Worm (Caenorhabditis elegans) whole organism, L1 larva: ENCODE results near the gene Y4C6B.1.

Experiments
- C04F5.9 ChIP-seq: sonication (generic microtip); optimal IDR thresholded peaks from 2 replicates; lab custom pipeline; 2016; ENCODE audit warnings: missing genetic modification characterization, missing compliant biosample characterization
- C16A3.4 ChIP-seq: fragments of 150-350 bp; optimal IDR thresholded peaks from 2 replicates; lab custom pipeline; 2014; ENCODE audit warnings: missing biosample characterization, missing genetic modification characterization
- C34B4.2 ChIP-seq: sonication (generic microtip); optimal IDR thresholded peaks from 2 replicates; lab custom pipeline; 2017; ENCODE audit warnings: mild to moderate bottlenecking, missing genetic modification characterization, missing compliant biosample characterization
- F16B12.6 ChIP-seq: fragments of 150-350 bp; optimal IDR thresholded peaks from 2 replicates; lab custom pipeline; 2014; ENCODE audit warnings: missing biosample characterization, missing genetic modification characterization
- aha-1 ChIP-seq: fragments of 150-350 bp; optimal IDR thresholded peaks from 2 replicates; lab custom pipeline; 2014; ENCODE audit warnings: missing biosample characterization, missing genetic modification characterization
- aly-2 ChIP-seq: fragments of 150-350 bp; optimal IDR thresholded peaks from 2 replicates; lab custom pipeline; 2014; ENCODE audit warnings: missing biosample characterization, missing genetic modification characterization
- ama-1 ChIP-seq: fragments of 150-350 bp; optimal IDR thresholded peaks from 2 replicates; lab custom pipeline; 2014
- blmp-1 ChIP-seq: fragments of 150-350 bp; optimal IDR thresholded peaks from 2 replicates; lab custom pipeline; 2014; ENCODE audit warnings: missing biosample characterization, missing genetic modification characterization
- ceh-82 ChIP-seq, 3 experiments: fragments of 150-350 bp in 1 of 3; sonication (generic microtip) in 2 of 3; optimal IDR thresholded peaks; 2 replicates each; lab custom pipeline; 2014 to 2017; ENCODE audit warnings: missing biosample characterization in 3 of 3, missing genetic modification characterization in 3 of 3
- ceh-90 ChIP-seq: sonication (generic microtip); optimal IDR thresholded peaks from 2 replicates; lab custom pipeline; 2016; ENCODE audit warnings: missing genetic modification characterization, missing compliant biosample characterization
- dsc-1 ChIP-seq: sonication (generic microtip); optimal IDR thresholded peaks from 2 replicates; lab custom pipeline; 2016; ENCODE audit warnings: mild to moderate bottlenecking, missing genetic modification characterization, missing compliant biosample characterization
- efl-1 ChIP-seq, 4 experiments: fragments of 150-350 bp; optimal IDR thresholded peaks in 3 of 4; peaks in 1 of 4; 1 replicate in 1 of 4; 2 replicates in 3 of 4; lab custom pipeline; 2014; ENCODE audit warnings: missing biosample characterization in 2 of 4, missing genetic modification characterization in 2 of 4, missing genetic modification reagents in 2 of 4
- efl-3 ChIP-seq: fragments of 200-800 bp; sonication (Bioruptor generic); optimal IDR thresholded peaks from 2 replicates; lab custom pipeline; 2018; ENCODE audit warnings: mild to moderate bottlenecking, missing genetic modification characterization, missing compliant biosample characterization
- egl-13 ChIP-seq: sonication (generic microtip); optimal IDR thresholded peaks from 2 replicates; lab custom pipeline; 2016; ENCODE audit warnings: missing genotype, missing genetic modification reagents, missing genetic modification characterization, missing compliant biosample characterization
- elt-2 ChIP-seq: sonication (generic microtip); optimal IDR thresholded peaks from 2 replicates; lab custom pipeline; 2016; ENCODE audit warnings: missing genetic modification characterization, mild to moderate bottlenecking, inconsistent platforms, missing compliant biosample characterization, missing genetic modification reagents
- elt-3 ChIP-seq, 6 experiments: fragments of 150-350 bp in 1 of 6; sonication (generic microtip); optimal IDR thresholded peaks; 2 replicates each; lab custom pipeline; 2017 to 2018; ENCODE audit warnings: missing biosample characterization in 6 of 6, missing genetic modification characterization in 6 of 6, inconsistent platforms in 1 of 6
- ets-5 ChIP-seq: fragments of 200-800 bp; sonication (Bioruptor generic); IDR thresholded peaks from 2 replicates; pipeline ENCODE4 v1.3.6; 2022; ENCODE audit warnings: missing genetic modification characterization, missing compliant biosample characterization
- fkh-4 ChIP-seq: sonication (generic microtip); optimal IDR thresholded peaks from 2 replicates; lab custom pipeline; 2016; ENCODE audit warnings: missing compliant biosample characterization, missing genetic modification characterization, borderline replicate concordance
- fos-1 ChIP-seq: fragments of 150-350 bp; optimal IDR thresholded peaks from 2 replicates; lab custom pipeline; 2014; ENCODE audit warnings: missing biosample characterization, missing genetic modification characterization
- hlh-4 ChIP-seq: sonication (generic microtip); optimal IDR thresholded peaks from 2 replicates; lab custom pipeline; 2016; ENCODE audit warnings: mild to moderate bottlenecking, missing genetic modification characterization, missing compliant biosample characterization
- lin-14 ChIP-seq: fragments of 200-800 bp; sonication (Bioruptor generic); optimal IDR thresholded peaks from 2 replicates; lab custom pipeline; 2018; ENCODE audit warnings: mild to moderate bottlenecking, missing genetic modification characterization, moderate library complexity, missing compliant biosample characterization
- lin-15B ChIP-seq: fragments of 150-350 bp; sonication (generic microtip); optimal IDR thresholded peaks from 3 replicates; lab custom pipeline; 2014; ENCODE audit warnings: missing biosample characterization, missing genetic modification characterization
- lin-35 ChIP-seq, 2 experiments: fragments of 150-350 bp; optimal IDR thresholded peaks; 2 replicates each; lab custom pipeline; 2014; ENCODE audit warnings: missing biosample characterization in 2 of 2, missing genetic modification characterization in 2 of 2, missing genetic modification reagents in 2 of 2
- lsy-2 ChIP-seq, 2 experiments: fragments of 150-350 bp; optimal IDR thresholded peaks; 2 replicates each; lab custom pipeline; 2014; ENCODE audit warnings: missing biosample characterization in 2 of 2, missing genetic modification characterization in 2 of 2
- mdl-1 ChIP-seq, 2 experiments: fragments of 150-350 bp; optimal IDR thresholded peaks; 2 replicates each; lab custom pipeline; 2014 to 2017; ENCODE audit warnings: missing biosample characterization in 2 of 2, missing genetic modification characterization in 2 of 2, inconsistent platforms in 1 of 2
- mep-1 ChIP-seq: fragments of 150-350 bp; optimal IDR thresholded peaks from 2 replicates; lab custom pipeline; 2014; ENCODE audit warnings: missing biosample characterization, missing genetic modification characterization
- nhr-12 ChIP-seq: sonication (generic microtip); optimal IDR thresholded peaks from 2 replicates; lab custom pipeline; 2017; ENCODE audit warnings: missing biosample characterization, missing genetic modification characterization
- nhr-20 ChIP-seq: sonication (generic microtip); optimal IDR thresholded peaks from 2 replicates; lab custom pipeline; 2016; ENCODE audit warnings: mild to moderate bottlenecking, missing genetic modification characterization, missing compliant biosample characterization
- nhr-71 ChIP-seq: sonication (generic microtip); optimal IDR thresholded peaks from 2 replicates; lab custom pipeline; 2016; ENCODE audit warnings: mild to moderate bottlenecking, missing genetic modification characterization, moderate library complexity, missing compliant biosample characterization
- nhr-77 ChIP-seq: fragments of 150-350 bp; optimal IDR thresholded peaks from 2 replicates; lab custom pipeline; 2014; ENCODE audit warnings: missing biosample characterization, missing genetic modification characterization
- nhr-85 ChIP-seq: sonication (generic microtip); peaks from one replicate; lab custom pipeline; 2016; ENCODE audit warnings: missing genetic modification characterization, inconsistent platforms, missing compliant biosample characterization
- nhr-90 ChIP-seq: sonication (generic microtip); optimal IDR thresholded peaks from 2 replicates; lab custom pipeline; 2016; ENCODE audit warnings: mild to moderate bottlenecking, missing genetic modification characterization, missing compliant biosample characterization; ENCODE audit not compliant: poor library complexity
- pag-3 ChIP-seq: sonication (generic microtip); optimal IDR thresholded peaks from 2 replicates; lab custom pipeline; 2017; ENCODE audit warnings: missing genetic modification characterization, mild to moderate bottlenecking, missing compliant biosample characterization, antibody characterized with exemption, borderline replicate concordance; ENCODE audit not compliant: insufficient read depth
- snpc-4 ChIP-seq: fragments of 150-350 bp; optimal IDR thresholded peaks from 2 replicates; lab custom pipeline; 2014; ENCODE audit warnings: missing biosample characterization, missing genetic modification characterization
- snu-23 ChIP-seq: sonication (generic microtip); optimal IDR thresholded peaks from 2 replicates; lab custom pipeline; 2016; ENCODE audit warnings: missing genetic modification characterization, missing compliant biosample characterization
- tbx-2 ChIP-seq: sonication (generic microtip); optimal IDR thresholded peaks from 2 replicates; lab custom pipeline; 2016; ENCODE audit warnings: missing genetic modification characterization, missing compliant biosample characterization
- unc-86 ChIP-seq: sonication (generic microtip); optimal IDR thresholded peaks from 2 replicates; lab custom pipeline; 2016; ENCODE audit warnings: missing genetic modification characterization, missing compliant biosample characterization
- vab-15 ChIP-seq: sonication (generic microtip); optimal IDR thresholded peaks from 2 replicates; lab custom pipeline; 2017; ENCODE audit warnings: missing genotype, mild to moderate bottlenecking, missing genetic modification characterization, missing compliant biosample characterization
- xbp-1 ChIP-seq: sonication (generic microtip); optimal IDR thresholded peaks from 2 replicates; lab custom pipeline; 2016; ENCODE audit warnings: missing genetic modification characterization, missing compliant biosample characterization
- zip-4 ChIP-seq: fragments of 200-800 bp; sonication (Bioruptor generic); optimal IDR thresholded peaks from 2 replicates; lab custom pipeline; 2018; ENCODE audit warnings: mild to moderate bottlenecking, missing genetic modification characterization, moderate library complexity, missing compliant biosample characterization
- ztf-11 ChIP-seq, 2 experiments: sonication (generic microtip); optimal IDR thresholded peaks; 2 replicates each; lab custom pipeline; 2016 to 2017; ENCODE audit warnings: missing genetic modification characterization in 2 of 2, missing biosample characterization in 1 of 2, missing compliant biosample characterization in 1 of 2

The Y4C6B.1 gene

ce11 chrIV:5388477-5389065 lies 34.3 kb downstream of the Y4C6B.1 start, which contains the start of gene elo-6:
Gene elo-6, minus strand, starts transcription at chrIV:5388559.
- TF ChIP-seq nhr-20: peak; percentile 45
- no peak for TF ChIP-seq elt-3 (tag; optimal IDR thresholded peaks at IDR 0.05; lab: Kevin White, UChicago)
- peak; percentile 32 for TF ChIP-seq blmp-1 (tag; lab: Kevin White, UChicago)
- TF ChIP-seq aly-2 (tag; lab: Kevin White, UChicago): no peak
- TF ChIP-seq nhr-90 (tag; lab: Kevin White, UChicago): peak; percentile 18
- no peak for TF ChIP-seq ama-1 (lab: Kevin White, UChicago)
- no peak for TF ChIP-seq C16A3.4 (tag; lab: Kevin White, UChicago)
- TF ChIP-seq nhr-71 (tag; lab: Kevin White, UChicago): peak; percentile 58
- peak; percentile 2 for TF ChIP-seq xbp-1 (tag; lab: Kevin White, UChicago)
- no peak for TF ChIP-seq hlh-4
- no peak for TF ChIP-seq vab-15 (tag; lab: Kevin White, UChicago)
- peak; percentile 33 for TF ChIP-seq snu-23
- no peak for TF ChIP-seq ceh-82 (tag; optimal IDR thresholded peaks at IDR 0.05; lab: Kevin White, UChicago)
- TF ChIP-seq lin-15B (tag; lab: Kevin White, UChicago): no peak
- TF ChIP-seq nhr-12 (tag; lab: Kevin White, UChicago): no peak
- no peak for TF ChIP-seq C34B4.2 (tag; lab: Kevin White, UChicago)
- TF ChIP-seq fos-1: no peak
- TF ChIP-seq ztf-11 (tag; optimal IDR thresholded peaks at IDR 0.05; lab: Kevin White, UChicago): no peak
- no peak for TF ChIP-seq egl-13 (tag; lab: Kevin White, UChicago)
- TF ChIP-seq snpc-4: no peak
- peak; percentile 43 for TF ChIP-seq nhr-77 (tag; lab: Kevin White, UChicago)
- TF ChIP-seq elt-2: peak; percentile 59
- TF ChIP-seq pag-3 (tag; lab: Kevin White, UChicago): no peak
- no peak for TF ChIP-seq ets-5
- TF ChIP-seq efl-1 (optimal IDR thresholded peaks at IDR 0.05; lab: Kevin White, UChicago): peak in 1 of 2 experiments; percentile 4
- peak in 1 of 2 experiments; percentile 48 for TF ChIP-seq efl-1 (GFP tag; optimal IDR thresholded peaks at IDR 0.05 in 1 of 2; lab: Kevin White, UChicago)
- TF ChIP-seq lsy-2 (tag; optimal IDR thresholded peaks at IDR 0.05; lab: Kevin White, UChicago): peak in 1 of 2 experiments; percentile 32
- TF ChIP-seq dsc-1 (tag; lab: Kevin White, UChicago): no peak
- TF ChIP-seq aha-1 (tag; lab: Kevin White, UChicago): no peak
- peak; percentile 79 for TF ChIP-seq lin-14
- no peak for TF ChIP-seq C04F5.9 (tag; lab: Kevin White, UChicago)
- peak; percentile 40 for TF ChIP-seq mep-1 (tag; lab: Kevin White, UChicago)
- peak in 1 of 2 experiments; percentile 46 for TF ChIP-seq lin-35 (GFP tag; optimal IDR thresholded peaks at IDR 0.05; lab: Kevin White, UChicago)
- peak; percentile 1 for TF ChIP-seq tbx-2 (tag; lab: Kevin White, UChicago)
- no peak for TF ChIP-seq zip-4 (GFP tag; lab: Kevin White, UChicago)
- peak; percentile 84 for TF ChIP-seq nhr-85 (tag; lab: Kevin White, UChicago)
- no peak for TF ChIP-seq mdl-1 (tag; optimal IDR thresholded peaks at IDR 0.05; lab: Kevin White, UChicago)
- no peak for TF ChIP-seq efl-3 (GFP tag; lab: Kevin White, UChicago)
- TF ChIP-seq, all 84 proteins: peak for 15

DNA sequence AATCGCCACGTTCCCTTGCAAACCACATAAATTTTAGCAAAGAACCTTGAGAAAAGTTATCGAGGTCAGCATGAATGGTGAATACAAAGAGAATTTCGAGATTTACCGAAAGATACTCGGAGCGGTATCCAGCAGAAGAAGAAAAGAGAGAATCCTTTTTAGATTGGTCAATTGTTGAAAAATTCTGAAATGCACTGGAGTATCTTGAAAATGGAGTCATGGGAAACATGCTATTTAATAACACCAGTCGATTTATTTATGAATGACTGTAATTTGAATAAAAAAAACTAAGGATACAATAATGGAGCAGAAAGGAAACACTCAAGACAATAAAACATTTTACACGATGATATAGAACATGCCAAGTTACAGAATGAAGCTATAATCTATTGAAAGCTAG lies 35.7 kb downstream of the Y4C6B.1 start:
- TF ChIP-seq fkh-4 (tag; lab: Kevin White, UChicago) (no peak), unc-86 (tag; lab: Kevin White, UChicago) (no peak), ceh-82 (tag; optimal IDR thresholded peaks at IDR 0.05; lab: Kevin White, UChicago) (no peak), lin-14 (peak; percentile 19), zip-4 (GFP tag; lab: Kevin White, UChicago) (no peak), nhr-85 (tag; lab: Kevin White, UChicago) (peak; percentile 47), F16B12.6 (tag; lab: Kevin White, UChicago) (no peak), ztf-11 (tag; optimal IDR thresholded peaks at IDR 0.05; lab: Kevin White, UChicago) (no peak), efl-1 (optimal IDR thresholded peaks at IDR 0.05; lab: Kevin White, UChicago) (no peak), efl-1 (GFP tag; optimal IDR thresholded peaks at IDR 0.05 in 1 of 2; lab: Kevin White, UChicago) (no peak), ceh-90 (tag; lab: Kevin White, UChicago) (no peak)
